Worm (Caenorhabditis elegans) whole organism, midembryonic: ENCODE results near the gene fbxb-115.

Source experiments
- T22C8.4 ChIP-seq: fragments of 200-800 bp; sonication (Bioruptor generic); IDR thresholded peaks from 2 replicates; pipeline ENCODE4 v1.3.6; 2022; ENCODE audit warnings: missing genetic modification characterization, missing compliant biosample characterization
- flt-1 ChIP-seq: fragments of 200-800 bp; sonication (Bioruptor generic); IDR thresholded peaks from 2 replicates; pipeline ENCODE4 v1.3.6; 2022; ENCODE audit warnings: missing genetic modification characterization, missing compliant biosample characterization
- klf-2 ChIP-seq: fragments of 200-800 bp; sonication (Bioruptor generic); conservative IDR thresholded peaks from 2 replicates; pipeline ENCODE4 v1.3.6; 2022; ENCODE audit warnings: missing genetic modification reagents, missing genetic modification characterization, missing compliant biosample characterization
- ref-1 ChIP-seq: fragments of 200-800 bp; sonication (Bioruptor generic); conservative IDR thresholded peaks from 2 replicates; pipeline ENCODE4 v1.3.6; 2022; ENCODE audit warnings: missing genetic modification reagents, missing genetic modification characterization, missing compliant biosample characterization
- tab-1 ChIP-seq: fragments of 200-800 bp; sonication (Bioruptor generic); IDR thresholded peaks from 2 replicates; pipeline ENCODE4 v1.3.6; 2022; ENCODE audit warnings: missing genetic modification characterization, missing compliant biosample characterization
- ztf-29 ChIP-seq: fragments of 200-800 bp; sonication (Bioruptor generic); IDR thresholded peaks from 2 replicates; pipeline ENCODE4 v1.3.6; 2022; ENCODE audit warnings: missing genetic modification reagents, missing genetic modification characterization, missing compliant biosample characterization

DNA sequence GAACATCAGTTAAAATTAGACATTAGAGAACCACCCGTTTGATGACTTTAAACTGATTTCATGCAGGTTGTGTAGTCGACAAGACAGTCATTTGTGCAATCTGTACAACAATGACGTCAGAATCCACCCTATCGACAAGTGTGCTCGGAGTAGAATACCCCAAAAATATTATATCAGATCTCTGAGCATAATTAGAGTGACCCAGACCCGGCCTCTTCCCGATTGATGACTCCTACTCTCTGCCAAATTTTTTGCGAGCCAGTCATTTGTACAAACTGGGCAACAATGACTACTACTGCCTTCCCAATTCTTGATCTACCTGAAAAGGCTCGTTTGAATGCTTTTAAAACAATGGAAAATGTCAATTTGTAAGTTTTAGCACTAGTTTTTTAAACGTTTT, at the start of gene fbxb-115, which contains the start of gene fbxb-1:
- TF ChIP-seq T22C8.4 (GFP tag; lab: Robert Waterston, UW) (no peak), ref-1 (GFP tag; lab: Robert Waterston, UW) (no peak), ztf-29 (GFP tag; lab: Robert Waterston, UW) (no peak), tab-1 (no peak), klf-2 (no peak), flt-1 (GFP tag; lab: Robert Waterston, UW) (no peak)
